In the genomic region with DNA sequence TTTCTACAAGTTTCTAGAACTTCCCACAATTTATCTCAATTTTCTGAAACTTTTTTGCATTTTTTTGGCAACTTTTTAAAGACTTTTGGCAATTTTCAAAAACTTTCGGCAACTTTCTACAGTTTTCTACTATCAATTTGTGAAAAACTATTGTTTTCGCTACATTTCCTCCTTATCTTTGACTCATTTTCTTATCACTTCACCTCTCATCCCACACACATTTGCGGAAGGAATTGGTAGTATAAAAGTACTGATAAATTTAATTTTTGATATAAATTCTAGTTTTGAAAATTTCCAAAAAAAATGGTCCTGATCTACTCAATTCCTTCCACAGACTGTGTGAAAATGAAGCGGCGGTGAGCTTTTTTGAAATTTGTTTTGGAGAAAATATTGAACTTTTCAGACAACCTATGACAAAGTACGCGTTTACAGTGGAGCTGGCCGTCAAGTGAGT, we compare ENCODE assay signal across 5 worm cellular contexts.
A peak's percentile ranks its signal among the peaks of the same experiment; 100 is the strongest.
TF ChIP-seq lines count a peak whose summit lies in the region.

A gene (plus strand): TSS at position 404 of the 454 bp plus-strand sequence.

TF ChIP-seq in whole organism, L1 larva, 84 proteins besides CTCF, POLR2A, EP300 and RAD21:
- TF ChIP-seq vab-15 (tag; optimal IDR thresholded peaks at IDR 0.05; lab: Kevin White, UChicago) (no peak), elt-2 (tag; optimal IDR thresholded peaks at IDR 0.05; lab: Kevin White, UChicago) (peak; percentile 72)

TF ChIP-seq in whole organism, L2 larva, 48 proteins besides CTCF, POLR2A, EP300 and RAD21:
- TF ChIP-seq fos-1 (tag; optimal IDR thresholded peaks at IDR 0.05; lab: Kevin White, UChicago) (peak; percentile 72), dmd-4 (tag; optimal IDR thresholded peaks at IDR 0.05; lab: Kevin White, UChicago) (no peak), sma-3 (GFP tag; optimal IDR thresholded peaks at IDR 0.05; lab: Kevin White, UChicago) (no peak)

TF ChIP-seq in whole organism, L3 larva, 47 proteins besides CTCF, POLR2A, EP300 and RAD21:
- no peak for TF ChIP-seq nfya-1 (tag; optimal IDR thresholded peaks at IDR 0.05; lab: Kevin White, UChicago; ENCODE audit: insufficient read depth)
- no peak for TF ChIP-seq sea-2 (GFP tag; optimal IDR thresholded peaks at IDR 0.05; lab: Kevin White, UChicago)
- TF ChIP-seq elt-2 (tag; optimal IDR thresholded peaks at IDR 0.05; lab: Kevin White, UChicago): peak; percentile 64
- no peak for TF ChIP-seq aly-2 (tag; optimal IDR thresholded peaks at IDR 0.05; lab: Kevin White, UChicago)
- no peak for TF ChIP-seq snpc-4 (tag; optimal IDR thresholded peaks at IDR 0.05; lab: Kevin White, UChicago)
- no peak for TF ChIP-seq unc-62 (GFP tag; optimal IDR thresholded peaks at IDR 0.05; lab: Kevin White, UChicago)
- no peak for TF ChIP-seq nhr-77 (tag; optimal IDR thresholded peaks at IDR 0.05; lab: Kevin White, UChicago)
- TF ChIP-seq elt-1 (tag; optimal IDR thresholded peaks at IDR 0.05; lab: Kevin White, UChicago): no peak
- no peak for TF ChIP-seq lsy-12 (tag; optimal IDR thresholded peaks at IDR 0.05; lab: Kevin White, UChicago)
- peak; percentile 58 for TF ChIP-seq pqm-1 (tag; optimal IDR thresholded peaks at IDR 0.05; lab: Kevin White, UChicago)

TF ChIP-seq in whole organism, L4 larva, 104 proteins besides CTCF, POLR2A, EP300 and RAD21:
- no peak for TF ChIP-seq T26A8.4 (GFP tag; IDR thresholded peaks at IDR 0.05; lab: Robert Waterston, UW)
- peak; percentile 74 for TF ChIP-seq nhr-28 (tag; optimal IDR thresholded peaks at IDR 0.05; lab: Kevin White, UChicago)
- TF ChIP-seq hlh-30 (tag; optimal IDR thresholded peaks at IDR 0.05; lab: Kevin White, UChicago; ENCODE audit: insufficient read depth): no peak
- TF ChIP-seq F44E2.7 (GFP tag; IDR thresholded peaks at IDR 0.05; lab: Robert Waterston, UW): no peak
- no peak for TF ChIP-seq php-3 (GFP tag; IDR thresholded peaks at IDR 0.05; lab: Robert Waterston, UW)
- TF ChIP-seq unc-130 (GFP tag; optimal IDR thresholded peaks at IDR 0.05; lab: Kevin White, UChicago): no peak
- TF ChIP-seq daf-16 (GFP tag; optimal IDR thresholded peaks at IDR 0.05; lab: Kevin White, UChicago): no peak
- TF ChIP-seq daf-16 (tag; optimal IDR thresholded peaks at IDR 0.05; lab: Kevin White, UChicago): peak; percentile 49
- no peak for TF ChIP-seq ceh-82 (tag; optimal IDR thresholded peaks at IDR 0.05; lab: Kevin White, UChicago)
- no peak for TF ChIP-seq arid-1 (GFP tag; conservative IDR thresholded peaks at IDR 0.05; lab: Robert Waterston, UW)
- peak; percentile 18 for TF ChIP-seq pqm-1 (tag; optimal IDR thresholded peaks at IDR 0.05; lab: Kevin White, UChicago)
- no peak for TF ChIP-seq snpc-4 (tag; optimal IDR thresholded peaks at IDR 0.05; lab: Kevin White, UChicago)
- TF ChIP-seq ztf-7 (tag; optimal IDR thresholded peaks at IDR 0.05; lab: Kevin White, UChicago): no peak

TF ChIP-seq in whole organism, late embryonic, 69 proteins besides CTCF, POLR2A, EP300 and RAD21:
- peak; percentile 66 for TF ChIP-seq elt-2 (tag; optimal IDR thresholded peaks at IDR 0.05; lab: Kevin White, UChicago)
- TF ChIP-seq pag-3 (tag; optimal IDR thresholded peaks at IDR 0.05; lab: Kevin White, UChicago; ENCODE audit: borderline replicate concordance): no peak
- TF ChIP-seq unc-3 (GFP tag; conservative IDR thresholded peaks at IDR 0.05; lab: Robert Waterston, UW): no peak
- TF ChIP-seq unc-3 (tag; optimal IDR thresholded peaks at IDR 0.05; lab: Kevin White, UChicago): no peak
